Fruit fly (Drosophila melanogaster) whole organism, embryonic: ENCODE measurements around the gene Orct2.

ENCODE experiments used
- C15 ChIP-seq: fragments of 200-800 bp; sonication (Bioruptor generic); IDR thresholded peaks from 3 replicates; pipeline ENCODE4 v1.3.6; 2022; ENCODE audit warnings: missing biosample characterization, missing genetic modification characterization
- CG10274 ChIP-seq: fragments of 200-800 bp; sonication (Bioruptor generic); optimal IDR thresholded peaks from 3 replicates; lab custom pipeline; 2017; ENCODE audit warnings: missing biosample characterization, mild to moderate bottlenecking, missing genetic modification characterization
- CG11723 ChIP-seq: fragments of 200-800 bp; sonication (Bioruptor generic); optimal IDR thresholded peaks from 2 replicates; lab custom pipeline; 2017; ENCODE audit warnings: missing biosample characterization, mild to moderate bottlenecking, missing genetic modification characterization
- CG12219 ChIP-seq: fragments of 200-800 bp; sonication (Bioruptor generic); optimal IDR thresholded peaks from 3 replicates; lab custom pipeline; 2018; ENCODE audit warnings: missing biosample characterization, mild to moderate bottlenecking, missing genetic modification characterization
- CG12391 ChIP-seq: fragments of 200-800 bp; sonication (Bioruptor generic); optimal IDR thresholded peaks from 3 replicates; lab custom pipeline; 2018; ENCODE audit warnings: missing biosample characterization, mild to moderate bottlenecking, missing genetic modification characterization, moderate library complexity
- CG12744 ChIP-seq: fragments of 200-800 bp; sonication (Bioruptor generic); optimal IDR thresholded peaks from 2 replicates; lab custom pipeline; 2016; ENCODE audit warnings: missing biosample characterization, missing genetic modification characterization
- CG12942 ChIP-seq: fragments of 200-800 bp; sonication (Bioruptor generic); optimal IDR thresholded peaks from 3 replicates; lab custom pipeline; 2016; ENCODE audit warnings: missing biosample characterization, missing genetic modification characterization
- CG13287 ChIP-seq: fragments of 200-800 bp; sonication (Bioruptor generic); IDR thresholded peaks from 2 replicates; pipeline ENCODE4 v1.3.6; 2022; ENCODE audit warnings: missing biosample characterization, missing genetic modification characterization; ENCODE audit not compliant: partially characterized antibody
- CG15011 ChIP-seq: fragments of 200-800 bp; sonication (Bioruptor generic); optimal IDR thresholded peaks from 3 replicates; lab custom pipeline; 2018; ENCODE audit warnings: missing biosample characterization, mild to moderate bottlenecking, missing genetic modification characterization
- CG15073 ChIP-seq: fragments of 200-800 bp; sonication (Bioruptor generic); optimal IDR thresholded peaks from 2 replicates; lab custom pipeline; 2016; ENCODE audit warnings: missing biosample characterization, missing genetic modification characterization
- CG15514 ChIP-seq: fragments of 200-800 bp; sonication (Bioruptor generic); optimal IDR thresholded peaks from 3 replicates; lab custom pipeline; 2017; ENCODE audit warnings: missing biosample characterization, missing genetic modification characterization, mild to moderate bottlenecking, moderate library complexity, missing genetic modification reagents
- CG17359 ChIP-seq: fragments of 200-800 bp; sonication (Bioruptor generic); optimal IDR thresholded peaks from 3 replicates; lab custom pipeline; 2018; ENCODE audit warnings: missing biosample characterization, mild to moderate bottlenecking, missing genetic modification characterization, moderate library complexity
- CG17612 ChIP-seq: fragments of 200-800 bp; sonication (Bioruptor generic); IDR thresholded peaks from 2 replicates; pipeline ENCODE4 v1.3.6; 2022; ENCODE audit warnings: missing biosample characterization, missing genetic modification characterization
- CG18764 ChIP-seq: fragments of 200-800 bp; sonication (Bioruptor generic); optimal IDR thresholded peaks from 3 replicates; lab custom pipeline; 2016; ENCODE audit warnings: missing biosample characterization, missing genetic modification characterization
- CG2120 ChIP-seq: fragments of 200-800 bp; sonication (Bioruptor generic); optimal IDR thresholded peaks from 3 replicates; lab custom pipeline; 2016; ENCODE audit warnings: missing biosample characterization, missing genetic modification characterization
- CG34224 ChIP-seq: fragments of 200-800 bp; sonication (Bioruptor generic); IDR thresholded peaks from 3 replicates; pipeline ENCODE4 v1.3.6; 2022; ENCODE audit warnings: missing biosample characterization, missing genetic modification characterization; ENCODE audit not compliant: partially characterized antibody
- CG3726 ChIP-seq: fragments of 200-800 bp; sonication (Bioruptor generic); IDR thresholded peaks from 3 replicates; pipeline ENCODE4, ENCODE4 v1.3.6; 2022; ENCODE audit warnings: missing biosample characterization, missing genetic modification characterization
- CG7987 ChIP-seq: fragments of 200-800 bp; sonication (Bioruptor generic); optimal IDR thresholded peaks from 2 replicates; lab custom pipeline; 2018; ENCODE audit warnings: missing biosample characterization, mild to moderate bottlenecking, missing genetic modification characterization, moderate library complexity
- CG8359 ChIP-seq: fragments of 200-800 bp; sonication (Bioruptor generic); optimal IDR thresholded peaks from 2 replicates; lab custom pipeline; 2017; ENCODE audit warnings: missing biosample characterization, mild to moderate bottlenecking, missing genetic modification characterization, borderline replicate concordance
- CG8388 ChIP-seq: fragments of 200-800 bp; sonication (Bioruptor generic); optimal IDR thresholded peaks from 2 replicates; lab custom pipeline; 2019; ENCODE audit warnings: missing biosample characterization, mild to moderate bottlenecking, missing genetic modification characterization, moderate library complexity
- CG9797 ChIP-seq: fragments of 200-800 bp; sonication (Bioruptor generic); optimal IDR thresholded peaks from 3 replicates; lab custom pipeline; 2018; ENCODE audit warnings: missing biosample characterization, mild to moderate bottlenecking, missing genetic modification characterization
- CG9817 ChIP-seq: fragments of 200-800 bp; sonication (Bioruptor generic); optimal IDR thresholded peaks from 2 replicates; lab custom pipeline; 2018; ENCODE audit warnings: missing biosample characterization, mild to moderate bottlenecking, missing genetic modification characterization, moderate library complexity
- Camta ChIP-seq: fragments of 200-800 bp; sonication (Bioruptor generic); optimal IDR thresholded peaks from 2 replicates; lab custom pipeline; 2016; ENCODE audit warnings: missing biosample characterization, missing genetic modification characterization
- Fer3 ChIP-seq: fragments of 200-800 bp; sonication (Bioruptor generic); optimal IDR thresholded peaks from 2 replicates; lab custom pipeline; 2018; ENCODE audit warnings: missing biosample characterization, mild to moderate bottlenecking, missing genetic modification characterization, moderate library complexity
- HHEX ChIP-seq: fragments of 200-800 bp; sonication (Bioruptor generic); optimal IDR thresholded peaks from 3 replicates; lab custom pipeline; 2017; ENCODE audit warnings: missing biosample characterization, mild to moderate bottlenecking, missing genetic modification characterization, missing genetic modification reagents
- Kr ChIP-seq: fragments of 200-800 bp; sonication (Bioruptor generic); optimal IDR thresholded peaks from 2 replicates; lab custom pipeline; 2017; ENCODE audit warnings: missing biosample characterization, mild to moderate bottlenecking, missing genetic modification characterization
- Med ChIP-seq: fragments of 200-800 bp; sonication (Bioruptor generic); peaks from one replicate; lab custom pipeline; 2016; ENCODE audit warnings: missing biosample characterization, missing genetic modification characterization, mild to moderate bottlenecking, inconsistent platforms, moderate library complexity
- NFAT ChIP-seq: fragments of 200-800 bp; sonication (Bioruptor generic); IDR thresholded peaks from 2 replicates; pipeline ENCODE4 v1.3.6; 2022; ENCODE audit warnings: missing biosample characterization, missing genetic modification characterization
- Tbp ChIP-seq: fragments of >200 bp; optimal IDR thresholded peaks from 2 replicates; lab custom pipeline; 2018; ENCODE audit warnings: missing biosample characterization, missing genetic modification characterization
- Xbp1 ChIP-seq: fragments of 200-800 bp; sonication (Bioruptor generic); optimal IDR thresholded peaks from 3 replicates; lab custom pipeline; 2016; ENCODE audit warnings: missing biosample characterization, mild to moderate bottlenecking, missing genetic modification characterization
- abd-A ChIP-seq: fragments of 200-800 bp; sonication (Bioruptor generic); optimal IDR thresholded peaks from 3 replicates; lab custom pipeline; 2019; ENCODE audit warnings: missing biosample characterization, mild to moderate bottlenecking, missing genetic modification characterization, moderate library complexity
- ara ChIP-seq: fragments of 200-800 bp; sonication (Bioruptor generic); IDR thresholded peaks from 2 replicates; pipeline ENCODE4 v1.3.6; 2022; ENCODE audit warnings: missing biosample characterization, missing genetic modification characterization
- ash1 ChIP-seq: fragments of 200-800 bp; sonication (Bioruptor generic); optimal IDR thresholded peaks from 2 replicates; lab custom pipeline; 2018; ENCODE audit warnings: missing biosample characterization, mild to moderate bottlenecking, missing genetic modification characterization
- ato ChIP-seq: fragments of 200-800 bp; sonication (Bioruptor generic); IDR thresholded peaks from 2 replicates; pipeline ENCODE4 v1.3.6; 2022; ENCODE audit warnings: missing biosample characterization, missing genetic modification characterization; ENCODE audit not compliant: partially characterized antibody
- bbx ChIP-seq: fragments of 200-800 bp; sonication (Bioruptor generic); IDR thresholded peaks from 2 replicates; pipeline ENCODE4 v1.3.6; 2022; ENCODE audit warnings: missing biosample characterization, missing genetic modification characterization; ENCODE audit not compliant: partially characterized antibody
- chm ChIP-seq: fragments of 200-800 bp; sonication (Bioruptor generic); IDR thresholded peaks from 2 replicates; pipeline ENCODE4 v1.3.6; 2022; ENCODE audit warnings: missing biosample characterization, missing genetic modification characterization
- croc ChIP-seq: fragments of 200-800 bp; sonication (Bioruptor generic); conservative IDR thresholded peaks from 3 replicates; pipeline ENCODE4 v1.3.6; 2022; ENCODE audit warnings: missing biosample characterization, missing genetic modification characterization
- ftz-f1 ChIP-seq: fragments of 200-800 bp; sonication (Bioruptor generic); optimal IDR thresholded peaks from 2 replicates; lab custom pipeline; 2016; ENCODE audit warnings: missing biosample characterization, missing genetic modification characterization
- fu2 ChIP-seq: fragments of 200-800 bp; sonication (Bioruptor generic); optimal IDR thresholded peaks from 2 replicates; lab custom pipeline; 2016; ENCODE audit warnings: missing biosample characterization, missing genetic modification characterization
- gce ChIP-seq: fragments of 200-800 bp; sonication (Bioruptor generic); IDR thresholded peaks from 3 replicates; pipeline ENCODE4 v1.3.6; 2022; ENCODE audit warnings: missing biosample characterization, missing genetic modification characterization
- her ChIP-seq: fragments of 200-800 bp; sonication (Bioruptor generic); optimal IDR thresholded peaks from 2 replicates; lab custom pipeline; 2016; ENCODE audit warnings: missing biosample characterization, missing genetic modification characterization
- klu ChIP-seq: fragments of 200-800 bp; sonication (Bioruptor generic); IDR thresholded peaks from 2 replicates; pipeline ENCODE4 v1.3.6; 2022; ENCODE audit warnings: missing biosample characterization, missing genetic modification characterization
- schlank ChIP-seq: fragments of 200-800 bp; sonication (Bioruptor generic); optimal IDR thresholded peaks from 2 replicates; lab custom pipeline; 2018; ENCODE audit warnings: missing biosample characterization, mild to moderate bottlenecking, missing genetic modification characterization
- scrt ChIP-seq: fragments of 200-800 bp; sonication (Bioruptor generic); optimal IDR thresholded peaks from 2 replicates; lab custom pipeline; 2018; ENCODE audit warnings: missing biosample characterization, mild to moderate bottlenecking, missing genetic modification characterization, moderate library complexity
- slou ChIP-seq: fragments of 200-800 bp; sonication (Bioruptor generic); optimal IDR thresholded peaks from 3 replicates; lab custom pipeline; 2016; ENCODE audit warnings: missing biosample characterization, missing genetic modification characterization
- so ChIP-seq: fragments of 200-800 bp; sonication (Bioruptor generic); IDR thresholded peaks from 3 replicates; pipeline ENCODE4 v1.3.6; 2022; ENCODE audit warnings: missing biosample characterization, missing genetic modification characterization
- sqz ChIP-seq: fragments of 200-800 bp; sonication (Bioruptor generic); optimal IDR thresholded peaks from 3 replicates; lab custom pipeline; 2018; ENCODE audit warnings: missing biosample characterization, mild to moderate bottlenecking, missing genetic modification characterization
- stc ChIP-seq: fragments of 200-800 bp; sonication (Bioruptor generic); IDR thresholded peaks from 2 replicates; pipeline ENCODE4 v1.3.6; 2022; ENCODE audit warnings: missing biosample characterization, missing genetic modification characterization
- tx ChIP-seq: fragments of 200-800 bp; sonication (Bioruptor generic); optimal IDR thresholded peaks from 2 replicates; lab custom pipeline; 2016; ENCODE audit warnings: missing biosample characterization, missing genetic modification characterization
- unc-4 ChIP-seq: fragments of 200-800 bp; sonication (Bioruptor generic); IDR thresholded peaks from 2 replicates; pipeline ENCODE4 v1.3.6; 2022; ENCODE audit warnings: missing biosample characterization, missing genetic modification characterization; ENCODE audit not compliant: partially characterized antibody

The Orct2 gene

DNA sequence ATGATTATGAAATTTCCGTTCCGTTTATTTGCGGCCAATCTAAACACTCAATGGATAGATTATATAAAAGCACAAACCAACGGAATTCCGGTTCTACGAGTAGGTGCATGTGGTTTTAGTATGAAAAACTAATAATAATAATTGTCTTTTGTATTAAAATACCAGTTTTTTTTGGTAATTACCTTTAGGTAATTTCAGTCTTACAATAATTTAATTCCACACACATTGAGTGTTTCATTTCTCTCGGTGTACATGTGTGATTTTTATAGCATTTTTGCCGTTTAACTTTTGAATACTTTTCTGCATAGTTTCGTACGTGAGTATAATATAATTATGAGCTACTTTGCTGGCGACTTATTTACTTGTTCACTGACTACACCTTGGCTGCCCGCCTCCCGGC lies 30.2 kb downstream of the Orct2 start (continued):
- TF ChIP-seq abd-A (tag; lab: Kevin White, UChicago) (no peak), fu2 (GFP tag; lab: Kevin White, UChicago) (no peak), klu (GFP tag; lab: Robert Waterston, UW) (no peak), so (GFP tag; lab: Robert Waterston, UW) (no peak), CG15073 (no peak), chm (GFP tag; lab: Robert Waterston, UW) (no peak), CG12219 (GFP tag; lab: Kevin White, UChicago) (no peak), scrt (no peak), Xbp1 (GFP tag; lab: Kevin White, UChicago) (no peak), stc (GFP tag; lab: Robert Waterston, UW) (no peak), CG12744 (GFP tag; lab: Kevin White, UChicago) (no peak), NFAT (GFP tag; lab: Robert Waterston, UW) (no peak), CG17612 (no peak), CG9797 (GFP tag; lab: Kevin White, UChicago) (no peak), CG34224 (GFP tag; lab: Robert Waterston, UW) (no peak), sqz (GFP tag; lab: Kevin White, UChicago) (no peak), Kr (GFP tag; lab: Kevin White, UChicago) (no peak), Camta (GFP tag; lab: Kevin White, UChicago) (no peak), CG8359 (GFP tag; lab: Kevin White, UChicago) (no peak), CG12391 (tag; lab: Kevin White, UChicago) (peak; percentile 7), CG9817 (no peak), ato (GFP tag; lab: Robert Waterston, UW) (no peak), schlank (tag; lab: Kevin White, UChicago) (no peak), CG3726 (no peak), croc (no peak), CG2120 (GFP tag; lab: Kevin White, UChicago) (peak; percentile 30), HHEX (GFP tag; lab: Kevin White, UChicago) (no peak), CG12942 (GFP tag; lab: Kevin White, UChicago) (no peak), tx (GFP tag; lab: Kevin White, UChicago) (no peak), gce (GFP tag; lab: Robert Waterston, UW) (no peak), Tbp (GFP tag; lab: Kevin White, UChicago) (no peak), slou (GFP tag; lab: Kevin White, UChicago) (peak; percentile 9), CG7987 (no peak), CG10274 (GFP tag; lab: Kevin White, UChicago) (no peak), bbx (no peak), Med (GFP tag; lab: Kevin White, UChicago) (peak; percentile 37)
- TF ChIP-seq, all 482 proteins: peak for 21

DNA sequence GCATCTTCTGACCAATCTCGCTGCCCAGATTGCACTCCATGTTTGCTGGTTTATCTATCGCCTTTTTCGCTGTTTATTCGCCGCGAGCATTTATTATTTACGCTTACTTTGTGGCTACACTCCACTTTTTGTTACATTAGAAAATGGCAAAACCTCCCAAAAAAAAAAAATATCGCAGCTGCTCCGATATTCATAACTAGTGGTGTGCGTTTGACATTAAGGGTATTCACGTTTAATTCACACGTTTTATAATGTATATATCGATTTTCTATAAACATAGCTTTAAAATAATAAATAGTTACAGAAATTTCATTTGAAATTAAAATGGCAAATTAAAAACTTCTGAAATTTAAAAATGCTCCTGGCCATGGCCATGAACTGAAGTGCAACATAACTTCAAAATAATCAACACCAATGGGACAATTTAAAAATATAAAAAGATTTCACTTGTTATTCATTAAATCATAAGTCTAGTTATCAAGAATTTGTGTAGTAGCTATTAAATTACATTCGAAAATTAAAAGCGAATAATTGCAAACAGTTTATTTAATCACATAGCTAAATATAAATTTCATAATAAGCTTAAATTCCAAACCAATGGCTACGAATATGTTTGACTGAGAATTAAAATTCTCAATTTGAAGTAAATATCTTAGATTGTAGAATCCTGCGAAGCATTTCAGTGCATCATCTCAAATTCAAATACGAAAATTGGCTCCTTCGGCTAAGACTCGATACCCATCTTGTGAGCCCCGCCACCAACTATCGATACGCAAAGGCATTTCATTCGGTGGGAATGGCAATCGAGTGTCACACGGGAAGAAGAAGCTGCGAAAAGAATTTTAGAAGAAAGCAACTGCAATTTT lies 45.6 kb downstream of the Orct2 start, which contains the start of the genes Nab2 and BRWD3:
Gene Nab2 (minus strand): TSS at position 203 of the 866 bp plus-strand sequence.
Gene BRWD3 (plus strand): TSS at position 784 of the 866 bp plus-strand sequence.
- TF ChIP-seq CG15011 (GFP tag; lab: Kevin White, UChicago): no peak
- 0 out of 2 replicates have a peak, but pooled peaks have one; percentile 50 for TF ChIP-seq ara (GFP tag; lab: Robert Waterston, UW)
- no peak for TF ChIP-seq croc
- TF ChIP-seq HHEX (GFP tag; lab: Kevin White, UChicago): no peak
- peak; percentile 34 for TF ChIP-seq CG15514 (GFP tag; lab: Kevin White, UChicago)
- TF ChIP-seq unc-4 (GFP tag; lab: Robert Waterston, UW): peak; percentile 62
- no peak for TF ChIP-seq C15
- TF ChIP-seq ftz-f1 (GFP tag; lab: Kevin White, UChicago): no peak
- no peak for TF ChIP-seq her (GFP tag; lab: Kevin White, UChicago)
- TF ChIP-seq CG13287: peak; percentile 52
- TF ChIP-seq ash1 (GFP tag; lab: Kevin White, UChicago): no peak
- no peak for TF ChIP-seq CG18764 (GFP tag; lab: Kevin White, UChicago)
- no peak for TF ChIP-seq CG17359
- no peak for TF ChIP-seq CG8388
- no peak for TF ChIP-seq Fer3 (tag; lab: Kevin White, UChicago)
- TF ChIP-seq CG11723 (GFP tag; lab: Kevin White, UChicago): no peak
